Fruit fly (Drosophila melanogaster) whole organism, embryonic: Measurements from ENCODE around the gene Shc.
A peak's percentile ranks its signal among the peaks of the same experiment; 100 is the strongest.

Experiments
- B-H1 ChIP-seq: fragments of 200-800 bp; sonication (Bioruptor generic); IDR thresholded peaks from 3 replicates; pipeline ENCODE4 v1.3.6; 2022; ENCODE audit warnings: missing biosample characterization, missing genetic modification characterization
- CG10565 ChIP-seq: fragments of 200-800 bp; sonication (Bioruptor generic); optimal IDR thresholded peaks from 3 replicates; lab custom pipeline; 2016; ENCODE audit warnings: missing biosample characterization, mild to moderate bottlenecking, missing genetic modification characterization
- CG11560 ChIP-seq: fragments of 200-800 bp; sonication (Bioruptor generic); IDR thresholded peaks from 3 replicates; pipeline ENCODE4 v1.3.6; 2022; ENCODE audit warnings: missing biosample characterization, missing genetic modification characterization
- CG13123 ChIP-seq: fragments of 200-800 bp; sonication (Bioruptor generic); optimal IDR thresholded peaks from 2 replicates; lab custom pipeline; 2016; ENCODE audit warnings: missing biosample characterization, missing genetic modification characterization
- CG13296 ChIP-seq: fragments of 200-800 bp; sonication (Bioruptor generic); optimal IDR thresholded peaks from 3 replicates; lab custom pipeline; 2018; ENCODE audit warnings: missing biosample characterization, mild to moderate bottlenecking, missing genetic modification characterization
- CG15479 ChIP-seq: fragments of 200-800 bp; sonication (Bioruptor generic); optimal IDR thresholded peaks from 3 replicates; lab custom pipeline; 2019; ENCODE audit warnings: missing biosample characterization, mild to moderate bottlenecking, missing genetic modification characterization, moderate library complexity
- CG17361 ChIP-seq: fragments of 200-800 bp; sonication (Bioruptor generic); IDR thresholded peaks from 3 replicates; pipeline ENCODE4 v1.3.6; 2022; ENCODE audit warnings: missing biosample characterization, missing genetic modification characterization
- CG2116 ChIP-seq: fragments of 200-800 bp; sonication (Bioruptor generic); optimal IDR thresholded peaks from 3 replicates; lab custom pipeline; 2018; ENCODE audit warnings: missing biosample characterization, mild to moderate bottlenecking, missing genetic modification characterization
- CG2202 ChIP-seq: fragments of 200-800 bp; sonication (Bioruptor generic); optimal IDR thresholded peaks from 2 replicates; lab custom pipeline; 2018; ENCODE audit warnings: missing biosample characterization, mild to moderate bottlenecking, missing genetic modification characterization
- CG2875 ChIP-seq: fragments of 200-800 bp; sonication (Bioruptor generic); optimal IDR thresholded peaks from 2 replicates; lab custom pipeline; 2017; ENCODE audit warnings: missing biosample characterization, mild to moderate bottlenecking, missing genetic modification characterization, missing genetic modification reagents
- CG31365 ChIP-seq: fragments of 200-800 bp; sonication (Bioruptor generic); optimal IDR thresholded peaks from 2 replicates; lab custom pipeline; 2018; ENCODE audit warnings: missing biosample characterization, mild to moderate bottlenecking, missing genetic modification characterization
- CG32772 ChIP-seq: fragments of 200-800 bp; sonication (Bioruptor generic); IDR thresholded peaks from 2 replicates; pipeline ENCODE4 v1.3.6; 2022; ENCODE audit warnings: missing biosample characterization, missing genetic modification characterization
- CG5245 ChIP-seq: fragments of 200-800 bp; sonication (Bioruptor generic); optimal IDR thresholded peaks from 3 replicates; lab custom pipeline; 2016; ENCODE audit warnings: missing biosample characterization, missing genetic modification characterization
- CG8281 ChIP-seq: fragments of 200-800 bp; sonication (Bioruptor generic); optimal IDR thresholded peaks from 2 replicates; lab custom pipeline; 2018; ENCODE audit warnings: missing biosample characterization, mild to moderate bottlenecking, missing genetic modification characterization, moderate library complexity
- CG8290 ChIP-seq, 3 experiments: fragments of 200-800 bp; sonication (Bioruptor generic); optimal IDR thresholded peaks; 2 replicates each; lab custom pipeline; 2016 to 2019; ENCODE audit warnings: missing biosample characterization in 3 of 3, missing genetic modification characterization in 3 of 3, mild to moderate bottlenecking in 2 of 3, moderate library complexity in 1 of 3
- CG9437 ChIP-seq: fragments of 200-800 bp; sonication (Bioruptor generic); optimal IDR thresholded peaks from 2 replicates; lab custom pipeline; 2018; ENCODE audit warnings: missing biosample characterization, mild to moderate bottlenecking, missing genetic modification characterization
- CG9817 ChIP-seq: fragments of 200-800 bp; sonication (Bioruptor generic); optimal IDR thresholded peaks from 2 replicates; lab custom pipeline; 2018; ENCODE audit warnings: missing biosample characterization, mild to moderate bottlenecking, missing genetic modification characterization, moderate library complexity
- CHES-1-like ChIP-seq: fragments of 200-800 bp; sonication (Bioruptor generic); optimal IDR thresholded peaks from 2 replicates; lab custom pipeline; 2016; ENCODE audit warnings: missing biosample characterization, missing genetic modification characterization
- Camta ChIP-seq: fragments of 200-800 bp; sonication (Bioruptor generic); optimal IDR thresholded peaks from 2 replicates; lab custom pipeline; 2016; ENCODE audit warnings: missing biosample characterization, missing genetic modification characterization
- Dad ChIP-seq: fragments of 200-800 bp; sonication (Bioruptor generic); optimal IDR thresholded peaks from 3 replicates; lab custom pipeline; 2016; ENCODE audit warnings: missing biosample characterization, missing genetic modification characterization
- Fer2 ChIP-seq: fragments of 200-800 bp; sonication (Bioruptor generic); optimal IDR thresholded peaks from 2 replicates; lab custom pipeline; 2018; ENCODE audit warnings: missing biosample characterization, mild to moderate bottlenecking, missing genetic modification characterization, moderate library complexity
- Gug ChIP-seq: fragments of 200-800 bp; sonication (Bioruptor generic); IDR thresholded peaks from 4 replicates; pipeline ENCODE4 v1.3.6; 2022; ENCODE audit warnings: missing biosample characterization, missing genetic modification characterization
- Kr ChIP-seq: fragments of 200-800 bp; sonication (Bioruptor generic); optimal IDR thresholded peaks from 2 replicates; lab custom pipeline; 2017; ENCODE audit warnings: missing biosample characterization, mild to moderate bottlenecking, missing genetic modification characterization
- Oaz ChIP-seq: fragments of 200-800 bp; sonication (Bioruptor generic); IDR thresholded peaks from 2 replicates; pipeline ENCODE4 v1.3.6; 2022; ENCODE audit warnings: missing biosample characterization, missing genetic modification characterization
- Sox102F ChIP-seq: fragments of 200-800 bp; sonication (Bioruptor generic); optimal IDR thresholded peaks from 2 replicates; lab custom pipeline; 2018; ENCODE audit warnings: missing biosample characterization, mild to moderate bottlenecking, missing genetic modification characterization, moderate library complexity
- al ChIP-seq: fragments of 200-800 bp; sonication (Bioruptor generic); IDR thresholded peaks from 2 replicates; pipeline ENCODE4 v1.3.6; 2022; ENCODE audit warnings: missing biosample characterization, missing genetic modification characterization
- ash1 ChIP-seq: fragments of 200-800 bp; sonication (Bioruptor generic); optimal IDR thresholded peaks from 2 replicates; lab custom pipeline; 2018; ENCODE audit warnings: missing biosample characterization, mild to moderate bottlenecking, missing genetic modification characterization
- bcd ChIP-seq: fragments of 200-800 bp; sonication (Bioruptor generic); optimal IDR thresholded peaks from 2 replicates; lab custom pipeline; 2017; ENCODE audit warnings: missing biosample characterization, mild to moderate bottlenecking, missing genetic modification characterization
- cad ChIP-seq: fragments of >200 bp; optimal IDR thresholded peaks from 2 replicates; lab custom pipeline; 2017; ENCODE audit warnings: missing biosample characterization, missing genetic modification characterization
- cg ChIP-seq: fragments of 200-800 bp; sonication (Bioruptor generic); optimal IDR thresholded peaks from 3 replicates; lab custom pipeline; 2019; ENCODE audit warnings: missing biosample characterization, mild to moderate bottlenecking, missing genetic modification characterization, moderate library complexity
- croc ChIP-seq: fragments of 200-800 bp; sonication (Bioruptor generic); conservative IDR thresholded peaks from 3 replicates; pipeline ENCODE4 v1.3.6; 2022; ENCODE audit warnings: missing biosample characterization, missing genetic modification characterization
- dysf ChIP-seq: fragments of 200-800 bp; sonication (Bioruptor generic); IDR thresholded peaks from 3 replicates; pipeline ENCODE4 v1.3.6; 2022; ENCODE audit warnings: missing biosample characterization, missing genetic modification characterization
- fd3F ChIP-seq: fragments of 200-800 bp; sonication (Bioruptor generic); optimal IDR thresholded peaks from 2 replicates; lab custom pipeline; 2018; ENCODE audit warnings: missing biosample characterization, mild to moderate bottlenecking, missing genetic modification characterization, moderate library complexity
- gro ChIP-seq: fragments of 200-800 bp; sonication (Bioruptor generic); optimal IDR thresholded peaks from 2 replicates; lab custom pipeline; 2016; ENCODE audit warnings: missing biosample characterization, missing genetic modification characterization
- gsb ChIP-seq: fragments of 200-800 bp; sonication (Bioruptor generic); IDR thresholded peaks from 2 replicates; pipeline ENCODE4 v1.3.6; 2022; ENCODE audit warnings: missing biosample characterization, missing genetic modification characterization
- gsb-n ChIP-seq: fragments of 200-800 bp; sonication (Bioruptor generic); optimal IDR thresholded peaks from 3 replicates; lab custom pipeline; 2018; ENCODE audit warnings: missing biosample characterization, mild to moderate bottlenecking, missing genetic modification characterization
- hbn ChIP-seq: fragments of 200-800 bp; sonication (Bioruptor generic); IDR thresholded peaks from 2 replicates; pipeline ENCODE4 v1.3.6; 2022; ENCODE audit warnings: missing biosample characterization, missing genetic modification characterization; ENCODE audit not compliant: partially characterized antibody
- her ChIP-seq: fragments of 200-800 bp; sonication (Bioruptor generic); optimal IDR thresholded peaks from 2 replicates; lab custom pipeline; 2016; ENCODE audit warnings: missing biosample characterization, missing genetic modification characterization
- kay ChIP-seq: fragments of 200-800 bp; sonication (Bioruptor generic); optimal IDR thresholded peaks from 2 replicates; lab custom pipeline; 2016; ENCODE audit warnings: missing biosample characterization, missing genetic modification characterization
- kni ChIP-seq: fragments of 200-800 bp; sonication (Bioruptor generic); optimal IDR thresholded peaks from 3 replicates; lab custom pipeline; 2017; ENCODE audit warnings: mild to moderate bottlenecking, missing biosample characterization, missing genetic modification reagents, missing genetic modification characterization
- lilli ChIP-seq: fragments of 200-800 bp; sonication (Bioruptor generic); optimal IDR thresholded peaks from 3 replicates; lab custom pipeline; 2016; ENCODE audit warnings: missing biosample characterization, missing genetic modification characterization
- p53 ChIP-seq: fragments of 200-800 bp; sonication (Bioruptor generic); optimal IDR thresholded peaks from 2 replicates; lab custom pipeline; 2016; ENCODE audit warnings: missing biosample characterization, missing genetic modification characterization
- pum ChIP-seq: fragments of 200-800 bp; sonication (Bioruptor generic); optimal IDR thresholded peaks from 2 replicates; lab custom pipeline; 2016; ENCODE audit warnings: missing biosample characterization, missing genetic modification characterization
- sqz ChIP-seq: fragments of 200-800 bp; sonication (Bioruptor generic); optimal IDR thresholded peaks from 3 replicates; lab custom pipeline; 2018; ENCODE audit warnings: missing biosample characterization, mild to moderate bottlenecking, missing genetic modification characterization
- trem ChIP-seq: fragments of 200-800 bp; optimal IDR thresholded peaks from 3 replicates; lab custom pipeline; 2019; ENCODE audit warnings: missing biosample characterization, mild to moderate bottlenecking, missing genetic modification characterization, moderate library complexity
- tx ChIP-seq: fragments of 200-800 bp; sonication (Bioruptor generic); optimal IDR thresholded peaks from 2 replicates; lab custom pipeline; 2016; ENCODE audit warnings: missing biosample characterization, missing genetic modification characterization
- vfl ChIP-seq: fragments of 200-800 bp; sonication (Bioruptor generic); optimal IDR thresholded peaks from 2 replicates; lab custom pipeline; 2016; ENCODE audit warnings: missing biosample characterization, missing genetic modification characterization
- zf30C ChIP-seq: fragments of 200-800 bp; sonication (Bioruptor generic); optimal IDR thresholded peaks from 3 replicates; lab custom pipeline; 2018; ENCODE audit warnings: missing biosample characterization, mild to moderate bottlenecking, missing genetic modification characterization

The Shc gene

dm6 chr3L:9422135-9422534 lies 4.7 kb upstream of the Shc start:
- TF ChIP-seq CG15479 (peak; percentile 59), dysf (GFP tag; lab: Robert Waterston, UW) (no peak), cad (peak; percentile 13)

DNA sequence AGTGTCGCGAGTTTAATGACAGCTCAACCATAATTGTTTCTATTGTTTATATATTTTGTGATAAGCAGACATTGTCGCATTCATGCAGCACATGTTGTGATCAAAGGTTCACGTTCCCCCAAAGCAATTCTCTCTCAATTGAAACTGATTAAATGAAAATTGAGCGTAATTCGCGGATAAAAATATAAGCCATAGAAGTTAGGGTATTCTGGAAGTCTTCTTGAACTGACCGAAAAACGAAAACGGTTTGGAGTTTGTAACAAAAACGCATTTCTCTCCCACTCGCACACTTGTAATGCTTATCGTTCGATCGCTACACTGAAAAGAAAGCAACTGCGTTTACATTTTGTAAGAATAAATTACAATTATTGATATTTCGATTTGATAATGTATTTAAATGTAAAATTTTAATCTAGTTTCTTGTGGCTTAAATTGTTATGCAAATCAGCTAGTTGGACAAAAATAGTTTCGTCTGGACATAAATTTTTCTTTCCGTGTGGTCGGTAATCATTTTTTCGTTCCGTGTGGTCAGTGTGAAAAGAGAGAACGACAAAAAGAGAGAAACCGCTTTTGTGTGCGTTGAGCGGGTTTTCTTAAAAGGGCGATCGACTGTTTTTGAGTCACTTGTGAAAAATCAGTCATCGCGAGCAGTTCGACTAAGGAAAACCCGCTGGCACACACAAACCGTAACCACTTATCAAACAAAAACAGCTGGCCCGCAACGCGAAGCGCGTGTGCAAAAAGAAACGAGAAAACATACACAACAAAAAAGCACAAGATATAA lies 4.0 kb upstream of the Shc start, which contains the start of gene aay:
aay (plus strand) TSS at position 618 of the 784 bp plus-strand sequence.
- TF ChIP-seq bcd (GFP tag; lab: Kevin White, UChicago) (peak; percentile 99), vfl (GFP tag; lab: Kevin White, UChicago) (peak; percentile 97), CG32772 (GFP tag; lab: Robert Waterston, UW) (peak; percentile 98), CG2875 (GFP tag; lab: Kevin White, UChicago) (peak; percentile 99), hbn (GFP tag; lab: Robert Waterston, UW) (no peak), CG10565 (GFP tag; lab: Kevin White, UChicago) (peak; percentile 95), CG8290 (GFP tag; optimal IDR thresholded peaks at IDR 0.05; lab: Kevin White, UChicago) (peak; percentile 99), CG8290 (tag; optimal IDR thresholded peaks at IDR 0.05; lab: Kevin White, UChicago) (peak; percentile 90 to 93), her (GFP tag; lab: Kevin White, UChicago) (peak; percentile 88), CG13123 (GFP tag; lab: Kevin White, UChicago) (peak; percentile 98), CG2202 (peak; percentile 99), Kr (peak; percentile 75), sqz (GFP tag; lab: Kevin White, UChicago) (peak; percentile 98), CG9817 (tag; lab: Kevin White, UChicago) (peak; percentile 98), CG5245 (peak; percentile 97), CG9437 (peak; percentile 93), CG2116 (GFP tag; lab: Kevin White, UChicago) (peak; percentile 91), CG11560 (peak; percentile 91), Dad (GFP tag; lab: Kevin White, UChicago) (peak; percentile 98), CG17361 (GFP tag; lab: Robert Waterston, UW) (peak; percentile 99), p53 (peak; percentile 47), zf30C (GFP tag; lab: Kevin White, UChicago) (peak; percentile 100), Camta (GFP tag; lab: Kevin White, UChicago) (peak; percentile 98), Gug (peak; percentile 97), cg (peak; percentile 84), trem (tag; lab: Kevin White, UChicago) (peak; percentile 97), CG31365 (peak; percentile 90), B-H1 (GFP tag; lab: Robert Waterston, UW) (peak; percentile 97), Fer2 (tag; lab: Kevin White, UChicago) (peak; percentile 96), pum (GFP tag; lab: Kevin White, UChicago) (peak; percentile 96), CG8281 (peak; percentile 94), al (GFP tag; lab: Robert Waterston, UW) (peak; percentile 96), kni (GFP tag; lab: Kevin White, UChicago) (peak; percentile 95), kay (GFP tag; lab: Kevin White, UChicago) (peak; percentile 98), CHES-1-like (GFP tag; lab: Kevin White, UChicago) (peak; percentile 97), CG13296 (GFP tag; lab: Kevin White, UChicago) (peak; percentile 99), Sox102F (GFP tag; lab: Kevin White, UChicago) (peak; percentile 100), gro (GFP tag; lab: Kevin White, UChicago) (peak; percentile 98), gsb (GFP tag; lab: Robert Waterston, UW) (peak; percentile 96), fd3F (peak; percentile 98), Oaz (GFP tag; lab: Robert Waterston, UW) (peak; percentile 96), lilli (GFP tag; lab: Kevin White, UChicago) (peak; percentile 99), croc (GFP tag; lab: Robert Waterston, UW) (peak; percentile 98), tx (GFP tag; lab: Kevin White, UChicago) (peak; percentile 97), gsb-n (tag; lab: Kevin White, UChicago) (peak; percentile 100), ash1 (GFP tag; lab: Kevin White, UChicago) (peak; percentile 87)
